Fruit fly (Drosophila melanogaster): ENCODE data around the gene hzg.

Gene hzg

DNA sequence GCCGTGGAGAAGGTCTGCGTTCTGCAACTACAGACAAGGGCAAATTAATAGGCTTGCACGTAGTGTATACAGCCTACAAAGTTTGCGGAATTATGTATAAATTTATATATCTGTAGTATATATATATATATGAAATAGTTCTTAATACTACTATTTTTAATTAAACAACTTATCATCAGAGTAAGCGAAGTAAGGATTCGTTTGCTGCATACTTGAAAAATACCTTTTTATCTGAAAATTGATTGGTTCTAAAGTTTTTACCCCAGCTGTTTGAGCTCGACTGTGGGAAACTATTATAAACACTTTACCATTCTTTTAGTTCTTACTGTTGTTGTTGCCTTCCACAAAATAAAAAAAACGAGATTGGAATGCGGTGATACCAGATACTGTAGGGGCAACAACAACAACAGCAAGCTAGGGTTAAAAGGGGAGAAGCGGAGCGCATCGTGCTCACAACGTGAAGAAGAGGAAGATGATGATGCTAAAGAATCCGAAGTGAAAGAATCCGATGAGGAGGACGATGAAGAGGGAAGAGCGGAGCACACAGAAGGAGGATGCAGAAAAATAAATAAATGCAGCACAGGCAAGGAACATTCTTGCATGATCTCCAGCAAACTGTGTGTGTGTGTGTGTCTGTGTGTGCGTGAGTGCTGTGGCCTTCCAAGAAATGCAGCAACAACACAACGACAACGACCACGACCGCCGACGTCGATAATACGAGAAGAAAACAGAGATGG is 38.7 kb upstream of the hzg start (continued):
- peak in 1 of 3 experiments; percentile 72 for TF ChIP-seq lola (GFP tag; optimal IDR thresholded peaks at IDR 0.05)
- TF ChIP-seq CG10209 (GFP tag; optimal IDR thresholded peaks at IDR 0.05): peak; percentile 50
- no peak for TF ChIP-seq CG31224 (GFP tag; IDR thresholded peaks at IDR 0.05)
- peak; percentile 99 for TF ChIP-seq CG4360 (GFP tag; IDR thresholded peaks at IDR 0.05)
- peak; percentile 55 for TF ChIP-seq gsb-n (tag; optimal IDR thresholded peaks at IDR 0.05)
- TF ChIP-seq CG4730 (GFP tag; IDR thresholded peaks at IDR 0.05): 0 out of 2 replicates have a peak, but pooled peaks have one; percentile 33
- TF ChIP-seq CG8478 (optimal IDR thresholded peaks at IDR 0.05): no peak
- TF ChIP-seq dmrt11E (tag; optimal IDR thresholded peaks at IDR 0.05): peak; percentile 73
- peak; percentile 68 for TF ChIP-seq fd96Cb (tag; optimal IDR thresholded peaks at IDR 0.05)
- TF ChIP-seq CG7928 (GFP tag; optimal IDR thresholded peaks at IDR 0.05): no peak
- TF ChIP-seq CG10267 (tag; optimal IDR thresholded peaks at IDR 0.05): peak; percentile 72
- TF ChIP-seq CG12299 (tag; optimal IDR thresholded peaks at IDR 0.05): peak; percentile 7
- no peak for TF ChIP-seq stwl (tag; optimal IDR thresholded peaks at IDR 0.05)
- peak; percentile 13 for TF ChIP-seq CG7271 (tag; optimal IDR thresholded peaks at IDR 0.05)
- TF ChIP-seq CG7357 (GFP tag; IDR thresholded peaks at IDR 0.05): peak; percentile 18; the same call in 1 of the 3 replicates
- peak; percentile 51; the same call in 1 of the 2 replicates for TF ChIP-seq Ptx1 (GFP tag; IDR thresholded peaks at IDR 0.05)
- 0 out of 4 replicates have a peak, but pooled peaks have one; percentile 46 for TF ChIP-seq chinmo (GFP tag; IDR thresholded peaks at IDR 0.05; ENCODE audit: partially characterized antibody)
- no peak for TF ChIP-seq GATAe (GFP tag; conservative IDR thresholded peaks at IDR 0.05)
- peak; percentile 54; the same call in 1 of the 2 replicates for TF ChIP-seq ara (GFP tag; IDR thresholded peaks at IDR 0.05)
- TF ChIP-seq CG2875 (GFP tag; optimal IDR thresholded peaks at IDR 0.05): peak; percentile 5
- TF ChIP-seq esg (GFP tag; conservative IDR thresholded peaks at IDR 0.05): peak; percentile 20; the same call in 1 of the 2 replicates
- peak; percentile 81 for TF ChIP-seq CG2712 (tag; optimal IDR thresholded peaks at IDR 0.05)
- TF ChIP-seq Hr39 (optimal IDR thresholded peaks at IDR 0.05): no peak
- TF ChIP-seq Awh (GFP tag; IDR thresholded peaks at IDR 0.05): no peak
- TF ChIP-seq Atf6 (GFP tag; IDR thresholded peaks at IDR 0.05): 0 out of 2 replicates have a peak, but pooled peaks have one; percentile 15
- peak; percentile 39; the same call in 1 of the 2 replicates for TF ChIP-seq CG4404 (GFP tag; IDR thresholded peaks at IDR 0.05)
- TF ChIP-seq CG12659 (GFP tag; optimal IDR thresholded peaks at IDR 0.05): peak; percentile 50
- TF ChIP-seq CG14710 (tag; optimal IDR thresholded peaks at IDR 0.05): peak; percentile 66
- peak; percentile 60 for TF ChIP-seq grau (tag; optimal IDR thresholded peaks at IDR 0.05)
- TF ChIP-seq CG17385 (GFP tag; optimal IDR thresholded peaks at IDR 0.05): peak; percentile 79
- no peak for TF ChIP-seq gt (GFP tag; IDR thresholded peaks at IDR 0.05)
- no peak for TF ChIP-seq pan (optimal IDR thresholded peaks at IDR 0.05)
- peak in 1 of 2 experiments; percentile 31 for TF ChIP-seq pan (GFP tag; optimal IDR thresholded peaks at IDR 0.05 in 1 of 2, IDR thresholded peaks at IDR 0.05 in 1 of 2)
- peak; percentile 71 for TF ChIP-seq row (GFP tag; IDR thresholded peaks at IDR 0.05)
- TF ChIP-seq prd (optimal IDR thresholded peaks at IDR 0.05): no peak
- TF ChIP-seq prd (GFP tag; IDR thresholded peaks at IDR 0.05): peak; percentile 52; the same call in 1 of the 3 replicates
- peak; percentile 44; the same call in 1 of the 2 replicates for TF ChIP-seq E2f1 (GFP tag; IDR thresholded peaks at IDR 0.05)
- TF ChIP-seq CG3065 (GFP tag; optimal IDR thresholded peaks at IDR 0.05): peak; percentile 27
- peak; percentile 48; the same call in 2 of the 3 replicates for TF ChIP-seq so (GFP tag; IDR thresholded peaks at IDR 0.05)
- TF ChIP-seq Nf-YC (tag; optimal IDR thresholded peaks at IDR 0.05): peak; percentile 34
- 0 out of 3 replicates have a peak, but pooled peaks have one; percentile 30 for TF ChIP-seq CG34422 (GFP tag; IDR thresholded peaks at IDR 0.05)
- peak; percentile 44 for TF ChIP-seq CG8388 (GFP tag; optimal IDR thresholded peaks at IDR 0.05)
- peak; percentile 29; the same call in 1 of the 2 replicates for TF ChIP-seq E2f2 (GFP tag; IDR thresholded peaks at IDR 0.05)
- TF ChIP-seq bbx (GFP tag; IDR thresholded peaks at IDR 0.05; ENCODE audit: partially characterized antibody): no peak
- peak; percentile 64 for TF ChIP-seq CG7839 (tag; optimal IDR thresholded peaks at IDR 0.05)
- TF ChIP-seq CG1529 (GFP tag; optimal IDR thresholded peaks at IDR 0.05): peak; percentile 30
- TF ChIP-seq ac (GFP tag; optimal IDR thresholded peaks at IDR 0.05): peak; percentile 15
- 0 out of 3 replicates have a peak, but pooled peaks have one; percentile 21 for TF ChIP-seq tgo (GFP tag; IDR thresholded peaks at IDR 0.05)
- peak; percentile 6 for TF ChIP-seq CG1602 (GFP tag; optimal IDR thresholded peaks at IDR 0.05)
